Fruit fly (Drosophila melanogaster) whole organism, pupa: ENCODE data around the gene MED27.
A peak's percentile ranks its signal among the peaks of the same experiment; 100 is the strongest.

Source experiments
- CG10348 ChIP-seq: fragments of 200-800 bp; sonication (Bioruptor generic); IDR thresholded peaks from 2 replicates; pipeline ENCODE4 v1.3.6; 2022; ENCODE audit warnings: missing biosample characterization, missing genetic modification characterization
- CG12605 ChIP-seq: fragments of 200-800 bp; sonication (Bioruptor generic); IDR thresholded peaks from 2 replicates; pipeline ENCODE4 v1.3.6; 2022; ENCODE audit warnings: missing biosample characterization, missing genetic modification characterization
- CG13204 ChIP-seq: fragments of 200-800 bp; sonication (Bioruptor generic); optimal IDR thresholded peaks from 2 replicates; lab custom pipeline; 2018; ENCODE audit warnings: missing biosample characterization, mild to moderate bottlenecking, missing genetic modification characterization, moderate library complexity
- CG14655 ChIP-seq: fragments of 200-800 bp; sonication (Bioruptor generic); optimal IDR thresholded peaks from 3 replicates; lab custom pipeline; 2017; ENCODE audit warnings: mild to moderate bottlenecking, missing biosample characterization, missing genetic modification reagents, missing genetic modification characterization
- CG15710 ChIP-seq: fragments of 200-800 bp; sonication (Bioruptor generic); optimal IDR thresholded peaks from 2 replicates; lab custom pipeline; 2018; ENCODE audit warnings: missing biosample characterization, mild to moderate bottlenecking, missing genetic modification characterization, moderate library complexity
- CG17806 ChIP-seq: fragments of 200-800 bp; sonication (Bioruptor generic); optimal IDR thresholded peaks from 2 replicates; lab custom pipeline; 2018; ENCODE audit warnings: missing biosample characterization, mild to moderate bottlenecking, missing genetic modification characterization, moderate library complexity
- CG32121 ChIP-seq: fragments of 200-800 bp; sonication (Bioruptor generic); IDR thresholded peaks from 2 replicates; pipeline ENCODE4 v1.3.6; 2022; ENCODE audit warnings: missing biosample characterization, missing genetic modification characterization
- CG34367 ChIP-seq: fragments of 200-800 bp; sonication (Bioruptor generic); optimal IDR thresholded peaks from 2 replicates; lab custom pipeline; 2018; ENCODE audit warnings: missing biosample characterization, mild to moderate bottlenecking, missing genetic modification characterization
- CG4496 ChIP-seq: fragments of 200-800 bp; sonication (Bioruptor generic); IDR thresholded peaks from 3 replicates; pipeline ENCODE4 v1.3.6; 2022; ENCODE audit warnings: missing biosample characterization, missing genetic modification characterization
- CG8159 ChIP-seq: fragments of 200-800 bp; sonication (Bioruptor generic); optimal IDR thresholded peaks from 3 replicates; lab custom pipeline; 2018; ENCODE audit warnings: missing biosample characterization, mild to moderate bottlenecking, missing genetic modification characterization, moderate library complexity
- CG8301 ChIP-seq: fragments of 200-800 bp; sonication (Bioruptor generic); optimal IDR thresholded peaks from 2 replicates; lab custom pipeline; 2018; ENCODE audit warnings: missing biosample characterization, mild to moderate bottlenecking, missing genetic modification characterization
- CG9948 ChIP-seq: fragments of 200-800 bp; sonication (Bioruptor generic); optimal IDR thresholded peaks from 2 replicates; lab custom pipeline; 2018; ENCODE audit warnings: missing biosample characterization, mild to moderate bottlenecking, missing genetic modification characterization, moderate library complexity
- D1 ChIP-seq: fragments of 200-800 bp; sonication (Bioruptor generic); optimal IDR thresholded peaks from 2 replicates; lab custom pipeline; 2018; ENCODE audit warnings: missing biosample characterization, mild to moderate bottlenecking, missing genetic modification characterization, moderate library complexity
- EcR ChIP-seq: fragments of 200-800 bp; sonication (Bioruptor generic); optimal IDR thresholded peaks from 3 replicates; lab custom pipeline; 2019; ENCODE audit warnings: missing biosample characterization, missing genetic modification characterization, mild to moderate bottlenecking, moderate library complexity, missing genetic modification reagents
- Ets98B ChIP-seq: fragments of 200-800 bp; sonication (Bioruptor generic); IDR thresholded peaks from 2 replicates; pipeline ENCODE4 v1.3.6; 2022; ENCODE audit warnings: missing biosample characterization, missing genetic modification characterization
- Pif1A ChIP-seq: fragments of 200-800 bp; sonication (Bioruptor generic); optimal IDR thresholded peaks from 3 replicates; lab custom pipeline; 2016; ENCODE audit warnings: missing biosample characterization, missing genetic modification characterization
- Pif1B ChIP-seq: fragments of 200-800 bp; sonication (Bioruptor generic); optimal IDR thresholded peaks from 3 replicates; lab custom pipeline; 2016; ENCODE audit warnings: missing biosample characterization, missing genetic modification characterization
- Snoo ChIP-seq: fragments of 200-800 bp; sonication (Bioruptor generic); optimal IDR thresholded peaks from 3 replicates; lab custom pipeline; 2017; ENCODE audit warnings: missing biosample characterization, mild to moderate bottlenecking, missing genetic modification characterization, inconsistent platforms
- fd96Ca ChIP-seq: fragments of 200-800 bp; sonication (Bioruptor generic); IDR thresholded peaks from 3 replicates; pipeline ENCODE4 v1.3.6; 2022; ENCODE audit warnings: missing biosample characterization, missing genetic modification characterization
- gl ChIP-seq: fragments of 200-800 bp; sonication (Bioruptor generic); optimal IDR thresholded peaks from 2 replicates; lab custom pipeline; 2018; ENCODE audit warnings: missing biosample characterization, mild to moderate bottlenecking, missing genetic modification characterization
- rn ChIP-seq: fragments of 200-800 bp; sonication (Bioruptor generic); IDR thresholded peaks from 2 replicates; pipeline ENCODE4 v1.3.6; 2022; ENCODE audit warnings: missing biosample characterization, missing genetic modification characterization

MED27 gene

DNA sequence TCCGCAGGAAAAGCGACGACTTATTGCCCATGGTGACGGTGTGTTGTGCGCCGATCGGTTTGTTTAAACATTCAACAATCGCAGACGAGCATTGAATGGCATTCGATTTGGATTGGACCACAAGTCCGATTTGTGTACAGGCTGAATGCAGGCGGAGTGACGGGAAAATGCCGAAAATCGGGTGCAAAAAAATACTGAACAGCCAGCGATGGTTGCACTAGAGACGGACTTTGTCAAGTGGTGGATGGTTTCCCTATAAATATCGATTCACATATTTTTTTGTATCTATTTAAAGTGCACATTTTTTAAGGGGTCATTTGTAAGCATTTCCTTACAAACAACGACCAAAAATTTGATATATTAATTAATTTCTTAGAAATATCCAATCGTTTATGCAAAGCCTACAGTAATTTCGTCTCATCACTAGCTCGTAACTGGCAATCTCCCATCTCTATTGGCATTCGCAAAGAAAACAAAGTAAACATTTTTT lies at the start of gene MED27, which contains the start of gene elm:
MED27 (plus strand) TSS at position 448 of the 490 bp plus-strand sequence.
elm (minus strand) TSS at position 170 of the 490 bp plus-strand sequence.
- peak; percentile 73 for TF ChIP-seq Pif1B (GFP tag; lab: Kevin White, UChicago)
- peak; percentile 59; the same call in 1 of the 2 replicates for TF ChIP-seq CG10348 (GFP tag; lab: Robert Waterston, UW)
- peak; percentile 74 for TF ChIP-seq CG8301
- TF ChIP-seq CG32121 (GFP tag; lab: Robert Waterston, UW): peak; percentile 91
- peak; percentile 81 for TF ChIP-seq CG34367
- peak; percentile 85 for TF ChIP-seq CG17806
- TF ChIP-seq CG14655 (GFP tag; lab: Kevin White, UChicago): no peak
- TF ChIP-seq Ets98B (GFP tag; lab: Robert Waterston, UW): peak; percentile 85
- TF ChIP-seq Snoo: peak; percentile 84
- TF ChIP-seq D1 (tag; lab: Kevin White, UChicago): no peak
- no peak for TF ChIP-seq CG13204 (GFP tag; lab: Kevin White, UChicago)
- peak; percentile 83 for TF ChIP-seq CG9948 (tag; lab: Kevin White, UChicago)
- TF ChIP-seq Pif1A (GFP tag; lab: Kevin White, UChicago): peak; percentile 87
- peak; percentile 90 for TF ChIP-seq CG15710
- peak; percentile 89 for TF ChIP-seq CG8159 (tag; lab: Kevin White, UChicago)
- peak; percentile 49; the same call in 1 of the 2 replicates for TF ChIP-seq CG12605 (GFP tag; lab: Robert Waterston, UW)
- peak; percentile 12 for TF ChIP-seq EcR (GFP tag; lab: Kevin White, UChicago)
- TF ChIP-seq rn (GFP tag; lab: Robert Waterston, UW): peak; percentile 85
- peak; percentile 67 for TF ChIP-seq gl (tag; lab: Kevin White, UChicago)
- peak; percentile 84 for TF ChIP-seq fd96Ca (GFP tag; lab: Robert Waterston, UW)
- peak; percentile 88 for TF ChIP-seq CG4496 (GFP tag; lab: Robert Waterston, UW)

- no peak for TF ChIP-seq EcR (GFP tag; lab: Kevin White, UChicago)
- TF ChIP-seq Snoo: peak; percentile 40
- peak; percentile 58; the same call in 1 of the 3 replicates for TF ChIP-seq CG4496 (GFP tag; lab: Robert Waterston, UW)
- TF ChIP-seq Pif1B (GFP tag; lab: Kevin White, UChicago): no peak
- TF ChIP-seq CG32121 (GFP tag; lab: Robert Waterston, UW): peak; percentile 62; the same call in 1 of the 2 replicates
- TF ChIP-seq CG8301: no peak
- no peak for TF ChIP-seq Pif1A (GFP tag; lab: Kevin White, UChicago)
- TF ChIP-seq CG10348 (GFP tag; lab: Robert Waterston, UW): no peak
- TF ChIP-seq CG34367: no peak
- TF ChIP-seq Ets98B (GFP tag; lab: Robert Waterston, UW): peak; percentile 69
- peak; percentile 39 for TF ChIP-seq CG9948 (tag; lab: Kevin White, UChicago)
- TF ChIP-seq CG12605 (GFP tag; lab: Robert Waterston, UW): no peak
- peak; percentile 54 for TF ChIP-seq CG15710
- no peak for TF ChIP-seq gl (tag; lab: Kevin White, UChicago)
- TF ChIP-seq CG17806: peak; percentile 55
- TF ChIP-seq CG13204 (GFP tag; lab: Kevin White, UChicago): no peak
- TF ChIP-seq D1 (tag; lab: Kevin White, UChicago): no peak
- TF ChIP-seq fd96Ca (GFP tag; lab: Robert Waterston, UW): peak; percentile 73
- no peak for TF ChIP-seq rn (GFP tag; lab: Robert Waterston, UW)
- peak; percentile 66 for TF ChIP-seq CG8159 (tag; lab: Kevin White, UChicago)
- no peak for TF ChIP-seq CG14655 (GFP tag; lab: Kevin White, UChicago)
Observed at dm6 chr3R:5606477-5606876, 48.5 kb upstream of the MED27 start, which contains the start of gene asl. asl (minus strand) TSS chr3R:5606543.

DNA sequence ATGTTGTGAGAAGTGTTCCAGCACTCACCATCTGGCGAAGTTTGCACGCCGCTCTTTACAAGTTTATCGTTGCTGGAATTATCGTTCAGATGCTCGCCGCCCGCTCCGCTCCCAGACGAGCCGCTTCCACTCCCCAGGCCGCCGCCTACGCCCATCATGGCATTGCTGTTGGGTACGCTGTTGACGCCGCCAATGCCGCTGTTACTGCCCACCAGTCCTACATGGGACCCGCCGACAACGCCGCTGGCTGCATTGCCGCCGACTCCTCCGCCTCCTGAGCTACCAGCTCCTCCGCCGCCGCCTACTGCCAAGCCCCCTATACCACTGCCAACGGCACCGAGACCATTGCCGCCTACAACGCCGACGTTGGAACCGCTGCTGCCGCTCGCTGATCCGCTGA lies 46.5 kb upstream of the MED27 start:
- TF ChIP-seq CG32121 (GFP tag; lab: Robert Waterston, UW) (no peak), gl (tag; lab: Kevin White, UChicago) (no peak), CG17806 (no peak), fd96Ca (GFP tag; lab: Robert Waterston, UW) (0 out of 3 replicates have a peak, but pooled peaks have one; percentile 38)

DNA sequence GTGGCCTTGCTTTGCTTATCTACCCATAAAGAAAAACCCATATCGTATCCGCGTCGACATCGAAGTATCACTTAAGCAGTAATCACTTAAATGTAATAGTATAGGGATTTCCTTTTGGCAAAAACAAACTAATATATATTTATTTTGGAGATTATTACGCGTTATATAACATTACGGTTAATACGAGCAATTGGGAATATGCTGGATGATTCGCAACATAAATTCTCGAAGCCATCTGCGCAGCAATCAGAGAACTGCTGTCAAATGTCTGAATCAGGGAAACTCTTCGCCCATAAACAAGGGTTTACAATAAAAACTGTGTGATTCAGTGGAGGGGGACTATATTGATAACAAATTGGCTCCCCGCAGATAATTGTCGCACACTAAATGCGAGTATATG lies 44.3 kb upstream of the MED27 start:
- no peak for TF ChIP-seq CG10348 (GFP tag; lab: Robert Waterston, UW)

dm6 chr3R:5611167-5611566 lies 43.8 kb upstream of the MED27 start:
- TF ChIP-seq CG9948 (tag; lab: Kevin White, UChicago) (no peak), EcR (GFP tag; lab: Kevin White, UChicago) (peak; percentile 51)
- TF ChIP-seq, all 21 proteins: peak for 1

DNA sequence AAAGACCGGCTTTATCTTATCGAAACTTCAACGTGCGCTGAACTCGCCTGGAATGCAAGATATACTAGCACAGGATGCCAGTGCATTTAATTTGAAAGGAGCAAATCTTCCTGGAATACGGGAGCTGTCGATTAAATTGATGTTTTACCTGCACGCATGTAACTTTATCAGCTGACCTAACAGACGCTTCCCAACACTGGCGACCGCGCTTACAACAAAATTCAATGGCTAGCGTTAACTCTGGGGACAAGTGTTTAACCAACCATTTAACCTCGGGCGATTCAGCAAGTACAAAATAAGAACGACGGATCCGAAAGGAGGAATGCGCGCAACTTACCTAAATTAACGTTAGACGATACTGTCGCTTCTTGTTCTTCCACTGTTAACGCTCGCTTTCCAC lies 43.2 kb upstream of the MED27 start:
- TF ChIP-seq Pif1A (GFP tag; lab: Kevin White, UChicago) (no peak), D1 (tag; lab: Kevin White, UChicago) (no peak), CG17806 (no peak), CG14655 (GFP tag; lab: Kevin White, UChicago) (no peak), fd96Ca (GFP tag; lab: Robert Waterston, UW) (no peak), CG9948 (tag; lab: Kevin White, UChicago) (no peak), Ets98B (GFP tag; lab: Robert Waterston, UW) (no peak), Snoo (no peak), gl (tag; lab: Kevin White, UChicago) (no peak), CG10348 (GFP tag; lab: Robert Waterston, UW) (no peak)
